Fruit fly (Drosophila melanogaster): ENCODE measurements around the gene Dip-C.

Dip-C gene

DNA sequence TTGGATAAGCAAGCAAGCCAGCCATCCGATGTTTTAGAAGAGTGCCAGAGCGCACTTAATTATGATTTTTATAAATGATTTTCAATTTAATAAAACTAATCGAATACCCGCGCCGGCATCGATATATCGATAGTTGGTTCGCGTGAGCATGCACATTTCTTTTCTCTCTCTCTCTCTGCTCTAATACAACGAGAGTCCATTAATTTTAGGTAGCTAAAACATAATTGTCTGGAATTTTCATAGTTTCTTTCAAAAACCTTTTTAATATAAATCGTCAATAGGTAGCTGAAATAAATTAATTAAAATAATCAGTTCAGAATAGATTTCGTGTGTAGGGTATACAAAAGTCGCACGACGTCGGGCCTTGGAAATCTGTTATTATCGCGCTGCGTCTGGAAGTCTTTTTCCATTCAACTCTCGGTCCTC is 35.3 kb upstream of the Dip-C start, which contains the start of gene CG18549 (continued):
- TF ChIP-seq ro (GFP tag; IDR thresholded peaks at IDR 0.05) (peak; percentile 99), CG6689 (GFP tag; IDR thresholded peaks at IDR 0.05) (peak; percentile 100), CG1529 (GFP tag; optimal IDR thresholded peaks at IDR 0.05) (peak; percentile 100), inv (GFP tag; IDR thresholded peaks at IDR 0.05; ENCODE audit: partially characterized antibody) (peak; percentile 68), CG8924 (tag; optimal IDR thresholded peaks at IDR 0.05) (peak; percentile 100), NK7.1 (GFP tag; optimal IDR thresholded peaks at IDR 0.05) (peak; percentile 99), chn (GFP tag; optimal IDR thresholded peaks at IDR 0.05) (peak; percentile 100), CG10565 (GFP tag; optimal IDR thresholded peaks at IDR 0.05) (peak; percentile 98), CHES-1-like (GFP tag; optimal IDR thresholded peaks at IDR 0.05) (peak; percentile 99), Nf-YA (GFP tag; IDR thresholded peaks at IDR 0.05) (peak; percentile 100), CG7271 (tag; optimal IDR thresholded peaks at IDR 0.05) (peak; percentile 99), her (GFP tag; optimal IDR thresholded peaks at IDR 0.05) (peak; percentile 97), CG32767 (GFP tag; IDR thresholded peaks at IDR 0.05) (peak; percentile 100), pan (optimal IDR thresholded peaks at IDR 0.05) (no peak), pan (GFP tag; optimal IDR thresholded peaks at IDR 0.05 in 1 of 2, IDR thresholded peaks at IDR 0.05 in 1 of 2) (peak in 1 of 2 experiments; percentile 100), MBD-R2 (GFP tag; IDR thresholded peaks at IDR 0.05) (peak; percentile 100), sens-2 (GFP tag; IDR thresholded peaks at IDR 0.05) (peak; percentile 100), CG14965 (GFP tag; optimal IDR thresholded peaks at IDR 0.05; ENCODE audit: borderline replicate concordance) (peak; percentile 92), YL-1 (GFP tag; optimal IDR thresholded peaks at IDR 0.05) (peak; percentile 100), Sox102F (GFP tag; optimal IDR thresholded peaks at IDR 0.05) (peak; percentile 100), Nf-YB (GFP tag; optimal IDR thresholded peaks at IDR 0.05) (peak; percentile 93), ssp (GFP tag; IDR thresholded peaks at IDR 0.05) (peak; percentile 97), slbo (GFP tag; IDR thresholded peaks at IDR 0.05) (peak; percentile 100), CG4360 (GFP tag; IDR thresholded peaks at IDR 0.05) (peak; percentile 95), klu (GFP tag; IDR thresholded peaks at IDR 0.05) (peak; percentile 99), CG42726 (GFP tag; IDR thresholded peaks at IDR 0.05; ENCODE audit: partially characterized antibody) (peak; percentile 5; the same call in 1 of the 2 replicates), bsh (GFP tag; optimal IDR thresholded peaks at IDR 0.05) (peak; percentile 100), tll (GFP tag; optimal IDR thresholded peaks at IDR 0.05) (peak in 1 of 2 experiments; percentile 89), CG4854 (GFP tag; optimal IDR thresholded peaks at IDR 0.05) (peak; percentile 99), CG5180 (GFP tag; optimal IDR thresholded peaks at IDR 0.05) (peak; percentile 95), lbe (GFP tag; optimal IDR thresholded peaks at IDR 0.05) (peak; percentile 99), knrl (GFP tag; IDR thresholded peaks at IDR 0.05; ENCODE audit: partially characterized antibody) (peak; percentile 75), crc (GFP tag; optimal IDR thresholded peaks at IDR 0.05) (peak; percentile 98), lab (GFP tag; optimal IDR thresholded peaks at IDR 0.05) (peak; percentile 100), CG18764 (GFP tag; optimal IDR thresholded peaks at IDR 0.05) (peak; percentile 99), wdn (GFP tag; IDR thresholded peaks at IDR 0.05) (peak; percentile 99), Optix (GFP tag; IDR thresholded peaks at IDR 0.05) (peak; percentile 99), ap (GFP tag; IDR thresholded peaks at IDR 0.05) (peak; percentile 100), tio (GFP tag; optimal IDR thresholded peaks at IDR 0.05) (peak; percentile 99), CG4820 (GFP tag; optimal IDR thresholded peaks at IDR 0.05) (peak; percentile 99), so (GFP tag; IDR thresholded peaks at IDR 0.05) (peak; percentile 100), ken (GFP tag; IDR thresholded peaks at IDR 0.05) (peak; percentile 100), CG13624 (GFP tag; optimal IDR thresholded peaks at IDR 0.05) (peak; percentile 100), CG11695 (GFP tag; IDR thresholded peaks at IDR 0.05) (peak; percentile 100), CG4282 (GFP tag; optimal IDR thresholded peaks at IDR 0.05) (peak; percentile 96), CG12391 (tag; optimal IDR thresholded peaks at IDR 0.05) (peak; percentile 100), sd (tag; optimal IDR thresholded peaks at IDR 0.05) (peak; percentile 98), dati (GFP tag; IDR thresholded peaks at IDR 0.05) (peak; percentile 99), fru (optimal IDR thresholded peaks at IDR 0.05) (no peak), Hr3 (GFP tag; optimal IDR thresholded peaks at IDR 0.05) (peak; percentile 100), CG3065 (GFP tag; optimal IDR thresholded peaks at IDR 0.05) (peak; percentile 99)
